Fruit fly (Drosophila melanogaster) whole organism, embryonic: ENCODE results near the gene CSN6.

Experiments used
- B-H2 ChIP-seq: fragments of 200-800 bp; sonication (Bioruptor generic); optimal IDR thresholded peaks from 2 replicates; lab custom pipeline; 2018; ENCODE audit warnings: missing biosample characterization, mild to moderate bottlenecking, missing genetic modification characterization
- CG10209 ChIP-seq: fragments of 200-800 bp; sonication (Bioruptor generic); optimal IDR thresholded peaks from 3 replicates; lab custom pipeline; 2017; ENCODE audit warnings: missing biosample characterization, mild to moderate bottlenecking, missing genetic modification characterization, missing genetic modification reagents
- CG10274 ChIP-seq: fragments of 200-800 bp; sonication (Bioruptor generic); optimal IDR thresholded peaks from 3 replicates; lab custom pipeline; 2017; ENCODE audit warnings: missing biosample characterization, mild to moderate bottlenecking, missing genetic modification characterization
- CG10462 ChIP-seq: fragments of 200-800 bp; sonication (Bioruptor generic); optimal IDR thresholded peaks from 2 replicates; lab custom pipeline; 2016; ENCODE audit warnings: missing biosample characterization, missing genetic modification characterization
- CG10543 ChIP-seq: fragments of 200-800 bp; sonication (Bioruptor generic); optimal IDR thresholded peaks from 3 replicates; lab custom pipeline; 2017; ENCODE audit warnings: missing biosample characterization, mild to moderate bottlenecking, missing genetic modification characterization, moderate library complexity
- CG10959 ChIP-seq: fragments of 200-800 bp; sonication (Bioruptor generic); IDR thresholded peaks from 2 replicates; pipeline ENCODE4 v1.3.6; 2022; ENCODE audit warnings: missing biosample characterization, missing genetic modification characterization
- CG11398 ChIP-seq: fragments of 200-800 bp; sonication (Bioruptor generic); optimal IDR thresholded peaks from 2 replicates; lab custom pipeline; 2016; ENCODE audit warnings: missing biosample characterization, missing genetic modification characterization
- CG11456 ChIP-seq: fragments of 200-800 bp; sonication (Bioruptor generic); IDR thresholded peaks from 3 replicates; pipeline ENCODE4 v1.3.6; 2022; ENCODE audit warnings: missing biosample characterization, missing genetic modification characterization
- CG13424 ChIP-seq: fragments of 200-800 bp; sonication (Bioruptor generic); optimal IDR thresholded peaks from 2 replicates; lab custom pipeline; 2019; ENCODE audit warnings: missing biosample characterization, mild to moderate bottlenecking, missing genetic modification characterization, moderate library complexity
- CG14014 ChIP-seq: fragments of 200-800 bp; sonication (Bioruptor generic); IDR thresholded peaks from 2 replicates; pipeline ENCODE4 v1.3.6; 2022; ENCODE audit warnings: missing biosample characterization, missing genetic modification characterization
- CG14441 ChIP-seq: fragments of 200-800 bp; sonication (Bioruptor generic); IDR thresholded peaks from 2 replicates; pipeline ENCODE4 v1.3.6; 2022; ENCODE audit warnings: missing biosample characterization, missing genetic modification characterization
- CG15601 ChIP-seq: fragments of 200-800 bp; sonication (Bioruptor generic); optimal IDR thresholded peaks from 3 replicates; lab custom pipeline; 2019; ENCODE audit warnings: missing biosample characterization, mild to moderate bottlenecking, missing genetic modification characterization, moderate library complexity
- CG17328 ChIP-seq: fragments of 200-800 bp; sonication (Bioruptor generic); IDR thresholded peaks from 2 replicates; pipeline ENCODE4 v1.3.6; 2022; ENCODE audit warnings: missing biosample characterization, missing genetic modification characterization
- CG17612 ChIP-seq: fragments of 200-800 bp; sonication (Bioruptor generic); IDR thresholded peaks from 2 replicates; pipeline ENCODE4 v1.3.6; 2022; ENCODE audit warnings: missing biosample characterization, missing genetic modification characterization
- CG17829 ChIP-seq: fragments of 200-800 bp; optimal IDR thresholded peaks from 2 replicates; lab custom pipeline; 2019; ENCODE audit warnings: missing biosample characterization, mild to moderate bottlenecking, missing genetic modification characterization, moderate library complexity
- CG18262 ChIP-seq: fragments of 200-800 bp; optimal IDR thresholded peaks from 3 replicates; lab custom pipeline; 2019; ENCODE audit warnings: missing biosample characterization, mild to moderate bottlenecking, missing genetic modification characterization, moderate library complexity
- CG30431 ChIP-seq: fragments of 200-800 bp; sonication (Bioruptor generic); optimal IDR thresholded peaks from 2 replicates; lab custom pipeline; 2017; ENCODE audit warnings: missing biosample characterization, missing genetic modification characterization
- CG32767 ChIP-seq: fragments of 200-800 bp; sonication (Bioruptor generic); IDR thresholded peaks from 2 replicates; pipeline ENCODE4 v1.3.6; 2022; ENCODE audit warnings: missing biosample characterization, missing genetic modification characterization
- CG33557 ChIP-seq: fragments of 200-800 bp; sonication (Bioruptor generic); optimal IDR thresholded peaks from 2 replicates; lab custom pipeline; 2019; ENCODE audit warnings: missing biosample characterization, mild to moderate bottlenecking, missing genetic modification characterization, moderate library complexity
- CG3838 ChIP-seq: fragments of 200-800 bp; sonication (Bioruptor generic); optimal IDR thresholded peaks from 3 replicates; lab custom pipeline; 2016; ENCODE audit warnings: missing biosample characterization, missing genetic modification characterization
- CG6683 ChIP-seq: fragments of 200-800 bp; sonication (Bioruptor generic); optimal IDR thresholded peaks from 2 replicates; lab custom pipeline; 2017; ENCODE audit warnings: missing biosample characterization, mild to moderate bottlenecking, missing genetic modification characterization, missing genetic modification reagents
- CG6813 ChIP-seq: fragments of 200-800 bp; sonication (Bioruptor generic); optimal IDR thresholded peaks from 2 replicates; lab custom pipeline; 2017; ENCODE audit warnings: missing biosample characterization, missing genetic modification characterization, mild to moderate bottlenecking, moderate library complexity, missing genetic modification reagents
- CG8478 ChIP-seq: fragments of >200 bp; optimal IDR thresholded peaks from 2 replicates; lab custom pipeline; 2018
- CG9215 ChIP-seq: fragments of 200-800 bp; sonication (Bioruptor generic); IDR thresholded peaks from 2 replicates; pipeline ENCODE4 v1.3.6; 2022; ENCODE audit warnings: missing biosample characterization, missing genetic modification characterization
- CTCF ChIP-seq: fragments of 200-800 bp; sonication (Bioruptor generic); optimal IDR thresholded peaks from 2 replicates; lab custom pipeline; 2017; ENCODE audit warnings: missing biosample characterization, mild to moderate bottlenecking, missing genetic modification characterization, moderate library complexity
- CrebB ChIP-seq: fragments of 200-800 bp; sonication (Bioruptor generic); optimal IDR thresholded peaks from 3 replicates; lab custom pipeline; 2018; ENCODE audit warnings: missing biosample characterization, mild to moderate bottlenecking, missing genetic modification characterization
- D19A ChIP-seq: fragments of 200-800 bp; optimal IDR thresholded peaks from 3 replicates; lab custom pipeline; 2019; ENCODE audit warnings: missing biosample characterization, mild to moderate bottlenecking, missing genetic modification characterization, moderate library complexity
- Dad ChIP-seq: fragments of 200-800 bp; sonication (Bioruptor generic); optimal IDR thresholded peaks from 3 replicates; lab custom pipeline; 2016; ENCODE audit warnings: missing biosample characterization, missing genetic modification characterization
- Dll ChIP-seq: fragments of 200-800 bp; sonication (Bioruptor generic); IDR thresholded peaks from 4 replicates; pipeline ENCODE4 v1.3.6; 2022; ENCODE audit warnings: missing biosample characterization, missing genetic modification characterization; ENCODE audit not compliant: partially characterized antibody
- Ets97D ChIP-seq: fragments of 200-800 bp; sonication (Bioruptor generic); optimal IDR thresholded peaks from 3 replicates; lab custom pipeline; 2016; ENCODE audit warnings: missing biosample characterization, missing genetic modification characterization
- Lim3 ChIP-seq: fragments of 200-800 bp; sonication (Bioruptor generic); IDR thresholded peaks from 2 replicates; pipeline ENCODE4 v1.3.6; 2022; ENCODE audit warnings: missing biosample characterization, missing genetic modification characterization
- Myb ChIP-seq: fragments of 200-800 bp; sonication (Bioruptor generic); optimal IDR thresholded peaks from 2 replicates; lab custom pipeline; 2016; ENCODE audit warnings: missing biosample characterization, missing genetic modification characterization
- Neu2 ChIP-seq: fragments of 200-800 bp; sonication (Bioruptor generic); optimal IDR thresholded peaks from 3 replicates; lab custom pipeline; 2016; ENCODE audit warnings: missing biosample characterization, missing genetic modification characterization, borderline replicate concordance
- Vsx1 ChIP-seq: fragments of 200-800 bp; sonication (Bioruptor generic); optimal IDR thresholded peaks from 2 replicates; lab custom pipeline; 2017; ENCODE audit warnings: missing biosample characterization, mild to moderate bottlenecking, missing genetic modification characterization, missing genetic modification reagents
- Xbp1 ChIP-seq: fragments of 200-800 bp; sonication (Bioruptor generic); optimal IDR thresholded peaks from 3 replicates; lab custom pipeline; 2016; ENCODE audit warnings: missing biosample characterization, mild to moderate bottlenecking, missing genetic modification characterization
- esg ChIP-seq: fragments of 200-800 bp; sonication (Bioruptor generic); conservative IDR thresholded peaks from 2 replicates; pipeline ENCODE4 v1.3.6; 2022; ENCODE audit warnings: missing biosample characterization, missing genetic modification characterization
- gsb-n ChIP-seq: fragments of 200-800 bp; sonication (Bioruptor generic); optimal IDR thresholded peaks from 3 replicates; lab custom pipeline; 2018; ENCODE audit warnings: missing biosample characterization, mild to moderate bottlenecking, missing genetic modification characterization
- jigr1 ChIP-seq: fragments of 200-800 bp; sonication (Bioruptor generic); IDR thresholded peaks from 3 replicates; pipeline ENCODE4 v1.3.6; 2022; ENCODE audit warnings: missing biosample characterization, missing genetic modification characterization
- jumu ChIP-seq: fragments of 200-800 bp; sonication (Bioruptor generic); optimal IDR thresholded peaks from 3 replicates; lab custom pipeline; 2016; ENCODE audit warnings: missing biosample characterization, missing genetic modification characterization
- maf-S ChIP-seq: fragments of 200-800 bp; sonication (Bioruptor generic); optimal IDR thresholded peaks from 2 replicates; lab custom pipeline; 2016; ENCODE audit warnings: missing biosample characterization, missing genetic modification characterization
- mam ChIP-seq: fragments of 200-800 bp; sonication (Bioruptor generic); optimal IDR thresholded peaks from 3 replicates; lab custom pipeline; 2016; ENCODE audit warnings: missing biosample characterization, missing genetic modification characterization
- nom ChIP-seq: fragments of 200-800 bp; sonication (Bioruptor generic); optimal IDR thresholded peaks from 2 replicates; lab custom pipeline; 2017; ENCODE audit warnings: missing biosample characterization, missing genetic modification characterization, mild to moderate bottlenecking, moderate library complexity, missing genetic modification reagents
- oc ChIP-seq: fragments of 200-800 bp; sonication (Bioruptor generic); optimal IDR thresholded peaks from 2 replicates; lab custom pipeline; 2018; ENCODE audit warnings: missing biosample characterization, mild to moderate bottlenecking, missing genetic modification characterization, moderate library complexity
- pb ChIP-seq: fragments of 200-800 bp; sonication (Bioruptor generic); optimal IDR thresholded peaks from 3 replicates; lab custom pipeline; 2016; ENCODE audit warnings: missing biosample characterization, missing genetic modification characterization
- run ChIP-seq: fragments of 200-800 bp; sonication (Bioruptor generic); optimal IDR thresholded peaks from 3 replicates; lab custom pipeline; 2018; ENCODE audit warnings: missing biosample characterization, mild to moderate bottlenecking, missing genetic modification characterization
- seq ChIP-seq: fragments of 200-800 bp; sonication (Bioruptor generic); IDR thresholded peaks from 2 replicates; pipeline ENCODE4 v1.3.6; 2022; ENCODE audit warnings: missing biosample characterization, missing genetic modification characterization
- shn ChIP-seq: fragments of 200-800 bp; sonication (Bioruptor generic); optimal IDR thresholded peaks from 3 replicates; lab custom pipeline; 2016; ENCODE audit warnings: missing biosample characterization, missing genetic modification characterization
- sim ChIP-seq: fragments of 200-800 bp; sonication (Bioruptor generic); IDR thresholded peaks from 2 replicates; pipeline ENCODE4 v1.3.6; 2022; ENCODE audit warnings: missing biosample characterization, missing genetic modification characterization
- ssp ChIP-seq: fragments of 200-800 bp; sonication (Bioruptor generic); IDR thresholded peaks from 2 replicates; pipeline ENCODE4 v1.3.6; 2022; ENCODE audit warnings: missing biosample characterization, missing genetic modification characterization
- twi ChIP-seq: fragments of 200-800 bp; optimal IDR thresholded peaks from 2 replicates; lab custom pipeline; 2019; ENCODE audit warnings: missing biosample characterization, mild to moderate bottlenecking, missing genetic modification characterization, moderate library complexity
- tx ChIP-seq: fragments of 200-800 bp; sonication (Bioruptor generic); optimal IDR thresholded peaks from 2 replicates; lab custom pipeline; 2016; ENCODE audit warnings: missing biosample characterization, missing genetic modification characterization
- usp ChIP-seq: fragments of >200 bp; optimal IDR thresholded peaks from 2 replicates; lab custom pipeline; 2017; ENCODE audit warnings: missing biosample characterization, missing genetic modification characterization

Gene CSN6

dm6 chr3R:22626842-22627392 is 46.3 kb downstream of the CSN6 start (continued):
- TF ChIP-seq CG11456 (GFP tag; lab: Robert Waterston, UW) (no peak), CG14441 (GFP tag; lab: Robert Waterston, UW) (no peak), CTCF (GFP tag; lab: Kevin White, UChicago) (no peak), jumu (GFP tag; lab: Kevin White, UChicago) (no peak), sim (GFP tag; lab: Robert Waterston, UW) (no peak), Myb (GFP tag; lab: Kevin White, UChicago) (peak; percentile 10), seq (GFP tag; lab: Robert Waterston, UW) (peak; percentile 69; the same call in 1 of the 2 replicates), CG10959 (GFP tag; lab: Robert Waterston, UW) (no peak), Ets97D (GFP tag; lab: Kevin White, UChicago) (no peak), CG17328 (GFP tag; lab: Robert Waterston, UW) (no peak), CG3838 (GFP tag; lab: Kevin White, UChicago) (no peak), CG6683 (GFP tag; lab: Kevin White, UChicago) (peak; percentile 59), CG32767 (GFP tag; lab: Robert Waterston, UW) (peak; percentile 28; the same call in 1 of the 2 replicates), CG10274 (no peak), Lim3 (GFP tag; lab: Robert Waterston, UW) (no peak), Neu2 (GFP tag; lab: Kevin White, UChicago) (no peak), twi (tag; lab: Kevin White, UChicago) (no peak), CrebB (tag; lab: Kevin White, UChicago) (peak; percentile 79), Dll (0 out of 4 replicates have a peak, but pooled peaks have one; percentile 16), pb (peak; percentile 13), CG18262 (peak; percentile 16), nom (GFP tag; lab: Kevin White, UChicago) (peak; percentile 97), esg (no peak), B-H2 (GFP tag; lab: Kevin White, UChicago) (peak; percentile 46), gsb-n (tag; lab: Kevin White, UChicago) (no peak), CG10209 (GFP tag; lab: Kevin White, UChicago) (peak; percentile 64), run (tag; lab: Kevin White, UChicago) (no peak), D19A (tag; lab: Kevin White, UChicago) (peak; percentile 2), ssp (GFP tag; lab: Robert Waterston, UW) (no peak), Vsx1 (peak; percentile 79), CG8478 (no peak), jigr1 (GFP tag; lab: Robert Waterston, UW) (no peak), CG6813 (GFP tag; lab: Kevin White, UChicago) (peak; percentile 71), tx (GFP tag; lab: Kevin White, UChicago) (no peak), shn (GFP tag; lab: Kevin White, UChicago) (peak; percentile 23), maf-S (GFP tag; lab: Kevin White, UChicago) (peak; percentile 56), CG33557 (GFP tag; lab: Kevin White, UChicago) (no peak), CG10543 (GFP tag; lab: Kevin White, UChicago) (peak; percentile 82), CG14014 (GFP tag; lab: Robert Waterston, UW) (peak; percentile 39; the same call in 1 of the 2 replicates), CG10462 (GFP tag; lab: Kevin White, UChicago) (no peak), CG17829 (no peak), Dad (GFP tag; lab: Kevin White, UChicago) (no peak), CG17612 (GFP tag; lab: Robert Waterston, UW) (no peak), CG15601 (tag; lab: Kevin White, UChicago) (peak; percentile 23), CG9215 (no peak), usp (no peak), Xbp1 (GFP tag; lab: Kevin White, UChicago) (no peak), mam (GFP tag; lab: Kevin White, UChicago) (no peak), CG11398 (peak; percentile 61), CG30431 (GFP tag; lab: Kevin White, UChicago) (no peak), CG13424 (tag; lab: Kevin White, UChicago) (peak; percentile 37), oc (tag; lab: Kevin White, UChicago) (no peak)
